Worm (Caenorhabditis elegans): Measurements from ENCODE around the gene srd-59.

ce11 chrII:7189120-7189519, 16.4 kb upstream of the srd-59 start, which contains the start of gene E04F6.4:
- TF ChIP-seq snpc-3.4 (tag; optimal IDR thresholded peaks at IDR 0.05) (no peak), unc-130 (GFP tag; optimal IDR thresholded peaks at IDR 0.05) (no peak), gei-17 (GFP tag; optimal IDR thresholded peaks at IDR 0.05) (no peak), C06A6.2 (GFP tag; conservative IDR thresholded peaks at IDR 0.05) (no peak), nhr-90 (tag; optimal IDR thresholded peaks at IDR 0.05) (no peak), madf-3 (GFP tag; IDR thresholded peaks at IDR 0.05) (no peak)
